Worm (Caenorhabditis elegans) whole organism, L3 larva: Measurements from ENCODE around the gene Y62H9A.12.

ENCODE experiments used
- elt-1 ChIP-seq: fragments of 150-350 bp; optimal IDR thresholded peaks from 2 replicates; lab custom pipeline; 2014; ENCODE audit warnings: missing biosample characterization, missing genetic modification characterization
- snpc-4 ChIP-seq: fragments of 150-350 bp; optimal IDR thresholded peaks from 2 replicates; lab custom pipeline; 2014; ENCODE audit warnings: missing biosample characterization, missing genetic modification characterization
- unc-39 ChIP-seq: sonication (generic microtip); optimal IDR thresholded peaks from 4 replicates; lab custom pipeline; 2017; ENCODE audit warnings: missing biosample characterization, missing genetic modification characterization

DNA sequence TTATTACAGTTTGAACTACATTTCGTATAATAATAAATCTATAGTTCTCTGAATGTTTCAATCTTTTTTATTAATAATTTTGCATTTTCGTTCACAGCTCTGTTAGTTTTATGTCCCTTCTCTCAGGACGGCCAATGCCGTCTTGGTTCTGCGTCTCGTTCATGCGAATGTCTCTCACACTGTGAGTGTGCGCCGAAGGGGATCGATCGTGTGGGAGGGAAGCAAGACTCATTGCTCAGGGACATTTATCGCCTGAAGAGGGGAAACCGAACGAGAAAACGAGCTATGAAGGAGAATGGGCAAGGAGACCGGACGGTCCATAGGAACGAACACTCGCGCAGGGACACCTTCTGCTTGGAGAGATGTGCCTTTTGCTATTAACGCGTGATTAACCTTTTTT, 14.9 kb upstream of the Y62H9A.12 start:
- TF ChIP-seq snpc-4 (tag; lab: Kevin White, UChicago) (no peak), unc-39 (no peak), elt-1 (tag; lab: Kevin White, UChicago) (no peak)
